Worm (Caenorhabditis elegans) whole organism, L4/young adult: Measurements from ENCODE around the gene hcp-3.

Source experiments
- W03F9.2 ChIP-seq: fragments of 150-350 bp; optimal IDR thresholded peaks from 2 replicates; lab custom pipeline; 2014; ENCODE audit warnings: missing biosample characterization, missing genetic modification characterization
- him-1 ChIP-seq: sonication (generic microtip); optimal IDR thresholded peaks from 2 replicates; lab custom pipeline; 2016; ENCODE audit warnings: missing genotype, missing genetic modification reagents, missing genetic modification characterization, missing compliant biosample characterization

DNA sequence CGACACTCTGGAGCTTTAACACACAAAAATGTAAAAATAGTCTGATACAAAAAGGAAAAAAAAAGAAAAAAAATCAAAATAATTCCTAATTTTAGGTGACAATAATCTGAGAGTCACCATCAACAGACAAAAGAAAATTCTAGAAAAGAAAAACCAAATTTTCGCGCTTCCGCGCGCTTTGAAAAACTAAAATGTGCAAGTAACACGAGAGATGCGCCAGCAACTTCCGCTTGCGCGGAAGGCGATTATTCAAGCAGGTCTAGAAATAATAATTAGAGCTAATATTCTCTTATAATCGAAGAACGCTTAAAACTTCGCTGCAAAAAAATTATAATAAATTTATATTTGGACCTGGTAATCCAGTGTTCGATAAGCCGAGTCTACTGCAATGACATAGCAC, 663 bp upstream of the hcp-3 start:
- TF ChIP-seq him-1 (tag; lab: Kevin White, UChicago) (no peak), W03F9.2 (tag; lab: Kevin White, UChicago) (peak; percentile 61)
